Fruit fly (Drosophila melanogaster) whole organism, adult: ENCODE measurements around the gene CheA29a.

Experiments used
- CG11617 ChIP-seq: fragments of 200-800 bp; sonication (Bioruptor generic); optimal IDR thresholded peaks from 2 replicates; lab custom pipeline; 2017; ENCODE audit warnings: mild to moderate bottlenecking, missing biosample characterization, missing genetic modification reagents, missing genetic modification characterization
- CG1620 ChIP-seq: fragments of 200-800 bp; sonication (Bioruptor generic); optimal IDR thresholded peaks from 2 replicates; lab custom pipeline; 2016; ENCODE audit warnings: missing biosample characterization, missing genetic modification characterization
- CG7045 ChIP-seq: fragments of 200-800 bp; sonication (Bioruptor generic); optimal IDR thresholded peaks from 2 replicates; lab custom pipeline; 2017; ENCODE audit warnings: missing biosample characterization, mild to moderate bottlenecking, missing genetic modification characterization
- Clk ChIP-seq: fragments of 200-800 bp; sonication (Bioruptor generic); optimal IDR thresholded peaks from 2 replicates; lab custom pipeline; 2017; ENCODE audit warnings: missing biosample characterization, missing genetic modification characterization
- Hr96 ChIP-seq: fragments of 200-800 bp; sonication (Bioruptor generic); optimal IDR thresholded peaks from 2 replicates; lab custom pipeline; 2016; ENCODE audit warnings: missing biosample characterization, missing genetic modification characterization
- Mnt ChIP-seq: fragments of 200-800 bp; sonication (Bioruptor generic); optimal IDR thresholded peaks from 2 replicates; lab custom pipeline; 2016; ENCODE audit warnings: missing biosample characterization, mild to moderate bottlenecking, missing genetic modification characterization
- bab1 ChIP-seq: fragments of 200-800 bp; sonication (Bioruptor generic); optimal IDR thresholded peaks from 3 replicates; lab custom pipeline; 2019; ENCODE audit warnings: missing biosample characterization, mild to moderate bottlenecking, missing genetic modification characterization, moderate library complexity
- cic ChIP-seq: fragments of 200-800 bp; sonication (Bioruptor generic); optimal IDR thresholded peaks from 2 replicates; lab custom pipeline; 2017; ENCODE audit warnings: missing biosample characterization, mild to moderate bottlenecking, missing genetic modification characterization, moderate library complexity
- ovo ChIP-seq: fragments of 200-800 bp; sonication (Bioruptor generic); optimal IDR thresholded peaks from 2 replicates; lab custom pipeline; 2016; ENCODE audit warnings: missing biosample characterization, missing genetic modification characterization
- tj ChIP-seq: fragments of 200-800 bp; sonication (Bioruptor generic); optimal IDR thresholded peaks from 3 replicates; lab custom pipeline; 2017; ENCODE audit warnings: missing biosample characterization, mild to moderate bottlenecking, missing genetic modification characterization, moderate library complexity

DNA sequence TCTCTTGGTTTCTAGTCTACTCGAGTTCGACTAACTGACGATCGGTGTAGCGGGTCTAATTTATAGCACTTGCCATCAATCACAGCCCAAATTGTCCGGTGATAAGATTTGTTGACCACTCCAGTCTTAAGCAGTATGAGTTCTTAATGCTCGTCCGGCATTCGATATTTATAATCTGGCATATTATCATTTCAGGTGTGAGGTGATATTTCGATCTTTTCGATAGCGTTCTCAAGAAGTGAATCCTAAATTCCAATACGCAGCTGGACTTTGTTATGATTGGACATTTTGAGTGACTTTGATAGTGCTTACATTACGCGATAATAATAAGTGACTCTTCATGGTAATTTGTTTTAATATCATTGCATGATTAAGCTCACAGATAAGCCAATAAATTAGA, 19.1 kb downstream of the CheA29a start, which contains the start of gene Bace:
- TF ChIP-seq CG1620 (GFP tag; lab: Kevin White, UChicago) (no peak), CG11617 (GFP tag; lab: Kevin White, UChicago) (no peak), Clk (GFP tag; lab: Kevin White, UChicago) (no peak), tj (GFP tag; lab: Kevin White, UChicago) (no peak), cic (GFP tag; lab: Kevin White, UChicago) (no peak), CG7045 (GFP tag; lab: Kevin White, UChicago) (no peak), bab1 (no peak), Mnt (GFP tag; lab: Kevin White, UChicago) (no peak), Hr96 (GFP tag; lab: Kevin White, UChicago) (no peak), ovo (GFP tag; lab: Kevin White, UChicago) (no peak)
